Worm (Caenorhabditis elegans): ENCODE data around the gene C47E8.3.

C47E8.3 gene

ce11 chrV:14655689-14656088 lies 24.4 kb upstream of the C47E8.3 start:
- TF ChIP-seq akir-1 (GFP tag; optimal IDR thresholded peaks at IDR 0.05) (no peak), C17E4.6 (GFP tag; IDR thresholded peaks at IDR 0.05) (no peak), nfya-2 (GFP tag; IDR thresholded peaks at IDR 0.05) (no peak), D2030.7 (GFP tag; IDR thresholded peaks at IDR 0.05) (no peak), F37B4.10 (GFP tag; IDR thresholded peaks at IDR 0.05) (no peak), Y53F4B.3 (GFP tag; IDR thresholded peaks at IDR 0.05) (no peak), aptf-3 (GFP tag; IDR thresholded peaks at IDR 0.05) (no peak), attf-6 (GFP tag; IDR thresholded peaks at IDR 0.05) (no peak), repo-1 (tag; optimal IDR thresholded peaks at IDR 0.05) (no peak)

- TF ChIP-seq lin-26 (GFP tag; IDR thresholded peaks at IDR 0.05) (peak; percentile 16; the same call in 1 of the 2 replicates), attf-6 (GFP tag; IDR thresholded peaks at IDR 0.05) (no peak), B0019.2 (GFP tag; conservative IDR thresholded peaks at IDR 0.05) (no peak), rcor-1 (GFP tag; IDR thresholded peaks at IDR 0.05) (no peak)
Measured at ce11 chrV:14656970-14657369, 23.1 kb upstream of the C47E8.3 start.

DNA sequence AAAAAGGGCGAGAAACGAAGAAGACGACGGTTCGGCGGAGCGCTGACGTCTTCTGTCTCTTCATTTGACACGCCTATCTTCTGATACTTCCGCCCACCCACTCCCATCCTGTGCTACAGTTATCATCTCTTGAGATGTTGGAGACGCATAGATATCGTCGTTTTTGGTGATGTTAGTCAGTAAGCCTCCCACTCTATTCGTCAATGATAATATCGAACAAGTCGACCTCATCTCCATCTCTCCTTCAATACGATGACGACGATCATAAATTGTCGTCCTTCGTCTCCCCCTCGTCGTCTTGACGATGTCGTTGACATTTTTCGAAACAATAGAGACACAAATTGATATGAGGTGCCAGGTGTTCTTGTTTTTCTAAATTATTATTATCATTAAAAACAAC lies 22.0 kb upstream of the C47E8.3 start, which contains the start of gene slc-25A29:
slc-25A29 (minus strand) TSS at position 45 of the 400 bp plus-strand sequence.
- TF ChIP-seq sea-2 (GFP tag; IDR thresholded peaks at IDR 0.05): no peak
- TF ChIP-seq sdz-38 (tag; optimal IDR thresholded peaks at IDR 0.05): no peak
- TF ChIP-seq Y53G8AR.9 (GFP tag; conservative IDR thresholded peaks at IDR 0.05): no peak
- no peak for TF ChIP-seq C06A6.2 (GFP tag; conservative IDR thresholded peaks at IDR 0.05)
- TF ChIP-seq akir-1 (GFP tag; optimal IDR thresholded peaks at IDR 0.05): no peak
- TF ChIP-seq lin-26 (GFP tag; IDR thresholded peaks at IDR 0.05): no peak
- no peak for TF ChIP-seq lag-1 (GFP tag; IDR thresholded peaks at IDR 0.05)
- TF ChIP-seq K11D2.4 (GFP tag; IDR thresholded peaks at IDR 0.05): no peak
- TF ChIP-seq rec-8 (tag; optimal IDR thresholded peaks at IDR 0.05): no peak
- no peak for TF ChIP-seq Y53F4B.3 (GFP tag; IDR thresholded peaks at IDR 0.05)
- TF ChIP-seq hsf-1 (GFP tag; IDR thresholded peaks at IDR 0.05): no peak
- TF ChIP-seq aptf-2 (GFP tag; conservative IDR thresholded peaks at IDR 0.05): no peak
- no peak for TF ChIP-seq F52B5.7 (tag; optimal IDR thresholded peaks at IDR 0.05)
- TF ChIP-seq F57A8.1 (GFP tag; optimal IDR thresholded peaks at IDR 0.05): no peak
- no peak for TF ChIP-seq madf-10 (tag; optimal IDR thresholded peaks at IDR 0.05)
- no peak for TF ChIP-seq ceh-100 (GFP tag; IDR thresholded peaks at IDR 0.05)
- no peak for TF ChIP-seq lsl-1 (GFP tag; optimal IDR thresholded peaks at IDR 0.05)
- no peak for TF ChIP-seq dpl-1 (GFP tag; optimal IDR thresholded peaks at IDR 0.05)
- TF ChIP-seq F33H1.4 (GFP tag; IDR thresholded peaks at IDR 0.05): no peak

ce11 chrV:14659595-14659994 lies 20.5 kb upstream of the C47E8.3 start:
- TF ChIP-seq F22D6.2 (tag; optimal IDR thresholded peaks at IDR 0.05) (no peak), Y56A3A.18 (GFP tag; IDR thresholded peaks at IDR 0.05) (no peak), unc-62 (GFP tag; optimal IDR thresholded peaks at IDR 0.05) (no peak), lsy-27 (tag; optimal IDR thresholded peaks at IDR 0.05; ENCODE audit: borderline replicate concordance, insufficient read depth) (no peak), F37B4.10 (GFP tag; IDR thresholded peaks at IDR 0.05) (no peak), B0035.1 (tag; optimal IDR thresholded peaks at IDR 0.05) (no peak), mes-4 (tag; optimal IDR thresholded peaks at IDR 0.05) (no peak), lag-1 (GFP tag; IDR thresholded peaks at IDR 0.05) (no peak), attf-3 (GFP tag; conservative IDR thresholded peaks at IDR 0.05) (no peak), ceh-79 (tag; optimal IDR thresholded peaks at IDR 0.05) (no peak), hmg-1.2 (GFP tag; IDR thresholded peaks at IDR 0.05) (no peak), ztf-25 (GFP tag; IDR thresholded peaks at IDR 0.05) (no peak), C06A6.2 (GFP tag; conservative IDR thresholded peaks at IDR 0.05) (no peak), F33H1.4 (GFP tag; IDR thresholded peaks at IDR 0.05) (no peak)

Data from whole organism, young adult.